Fruit fly (Drosophila melanogaster) whole organism, embryonic: Measurements from ENCODE around the gene Gk2.

Experiments used
- Abd-B ChIP-seq: fragments of 200-800 bp; sonication (Bioruptor generic); optimal IDR thresholded peaks from 2 replicates; lab custom pipeline; 2018; ENCODE audit warnings: missing biosample characterization, mild to moderate bottlenecking, missing genetic modification characterization, moderate library complexity
- Awh ChIP-seq: fragments of 200-800 bp; sonication (Bioruptor generic); IDR thresholded peaks from 2 replicates; pipeline ENCODE4, ENCODE4 v1.3.6; 2022; ENCODE audit warnings: missing biosample characterization, missing genetic modification characterization
- CG10274 ChIP-seq: fragments of 200-800 bp; sonication (Bioruptor generic); optimal IDR thresholded peaks from 3 replicates; lab custom pipeline; 2017; ENCODE audit warnings: missing biosample characterization, mild to moderate bottlenecking, missing genetic modification characterization
- CG10543 ChIP-seq: fragments of 200-800 bp; sonication (Bioruptor generic); optimal IDR thresholded peaks from 3 replicates; lab custom pipeline; 2017; ENCODE audit warnings: missing biosample characterization, mild to moderate bottlenecking, missing genetic modification characterization, moderate library complexity
- CG10565 ChIP-seq: fragments of 200-800 bp; sonication (Bioruptor generic); optimal IDR thresholded peaks from 3 replicates; lab custom pipeline; 2016; ENCODE audit warnings: missing biosample characterization, mild to moderate bottlenecking, missing genetic modification characterization
- CG10979 ChIP-seq: fragments of 200-800 bp; sonication (Bioruptor generic); optimal IDR thresholded peaks from 2 replicates; lab custom pipeline; 2018; ENCODE audit warnings: missing biosample characterization, mild to moderate bottlenecking, missing genetic modification characterization, moderate library complexity
- CG13287 ChIP-seq: fragments of 200-800 bp; sonication (Bioruptor generic); IDR thresholded peaks from 2 replicates; pipeline ENCODE4 v1.3.6; 2022; ENCODE audit warnings: missing biosample characterization, missing genetic modification characterization; ENCODE audit not compliant: partially characterized antibody
- CG14710 ChIP-seq: fragments of 200-800 bp; sonication (Bioruptor generic); optimal IDR thresholded peaks from 3 replicates; lab custom pipeline; 2019; ENCODE audit warnings: missing biosample characterization, mild to moderate bottlenecking, missing genetic modification characterization, moderate library complexity
- CG17359 ChIP-seq: fragments of 200-800 bp; sonication (Bioruptor generic); optimal IDR thresholded peaks from 3 replicates; lab custom pipeline; 2018; ENCODE audit warnings: missing biosample characterization, mild to moderate bottlenecking, missing genetic modification characterization, moderate library complexity
- CG17912 ChIP-seq: fragments of 200-800 bp; sonication (Bioruptor generic); optimal IDR thresholded peaks from 2 replicates; lab custom pipeline; 2018; ENCODE audit warnings: missing biosample characterization, mild to moderate bottlenecking, missing genetic modification characterization
- CG2116 ChIP-seq: fragments of 200-800 bp; sonication (Bioruptor generic); optimal IDR thresholded peaks from 3 replicates; lab custom pipeline; 2018; ENCODE audit warnings: missing biosample characterization, mild to moderate bottlenecking, missing genetic modification characterization
- CG2712 ChIP-seq: fragments of 200-800 bp; optimal IDR thresholded peaks from 3 replicates; lab custom pipeline; 2019; ENCODE audit warnings: missing biosample characterization, mild to moderate bottlenecking, missing genetic modification characterization, moderate library complexity
- CG2875 ChIP-seq: fragments of 200-800 bp; sonication (Bioruptor generic); optimal IDR thresholded peaks from 2 replicates; lab custom pipeline; 2017; ENCODE audit warnings: missing biosample characterization, mild to moderate bottlenecking, missing genetic modification characterization, missing genetic modification reagents
- CG2889 ChIP-seq: fragments of 200-800 bp; sonication (Bioruptor generic); IDR thresholded peaks from 3 replicates; pipeline ENCODE4 v1.3.6; 2022; ENCODE audit warnings: missing biosample characterization, missing genetic modification characterization
- CG31388 ChIP-seq: fragments of 200-800 bp; sonication (Bioruptor generic); optimal IDR thresholded peaks from 2 replicates; lab custom pipeline; 2016; ENCODE audit warnings: missing biosample characterization, missing genetic modification characterization
- CG32532 ChIP-seq: fragments of 200-800 bp; sonication (Bioruptor generic); IDR thresholded peaks from 2 replicates; pipeline ENCODE4 v1.3.6; 2022; ENCODE audit warnings: missing biosample characterization, missing genetic modification characterization
- CG34376 ChIP-seq: fragments of 200-800 bp; sonication (Bioruptor generic); optimal IDR thresholded peaks from 2 replicates; lab custom pipeline; 2018; ENCODE audit warnings: missing biosample characterization, mild to moderate bottlenecking, missing genetic modification characterization
- CG7839 ChIP-seq: fragments of 200-800 bp; sonication (Bioruptor generic); optimal IDR thresholded peaks from 3 replicates; lab custom pipeline; 2018; ENCODE audit warnings: missing biosample characterization, mild to moderate bottlenecking, missing genetic modification characterization, moderate library complexity
- CG8478 ChIP-seq: fragments of >200 bp; optimal IDR thresholded peaks from 2 replicates; lab custom pipeline; 2018
- CG9727 ChIP-seq: fragments of 200-800 bp; sonication (Bioruptor generic); optimal IDR thresholded peaks from 3 replicates; lab custom pipeline; 2017; ENCODE audit warnings: missing biosample characterization, mild to moderate bottlenecking, missing genetic modification characterization
- Dad ChIP-seq: fragments of 200-800 bp; sonication (Bioruptor generic); optimal IDR thresholded peaks from 3 replicates; lab custom pipeline; 2016; ENCODE audit warnings: missing biosample characterization, missing genetic modification characterization
- Dbx ChIP-seq: fragments of 200-800 bp; sonication (Bioruptor generic); IDR thresholded peaks from 3 replicates; pipeline ENCODE4 v1.3.6; 2022; ENCODE audit warnings: missing biosample characterization, missing genetic modification characterization
- Dip2 ChIP-seq: fragments of 200-800 bp; sonication (Bioruptor generic); IDR thresholded peaks from 2 replicates; pipeline ENCODE4 v1.3.6; 2022; ENCODE audit warnings: missing biosample characterization, missing genetic modification characterization
- Dip3 ChIP-seq: fragments of 200-800 bp; sonication (Bioruptor generic); optimal IDR thresholded peaks from 3 replicates; lab custom pipeline; 2016; ENCODE audit warnings: missing biosample characterization, missing genetic modification characterization
- Dref ChIP-seq: fragments of 200-800 bp; sonication (Bioruptor generic); IDR thresholded peaks from 2 replicates; pipeline ENCODE4 v1.3.6; 2022; ENCODE audit warnings: missing biosample characterization, missing genetic modification characterization
- Elba2 ChIP-seq: fragments of 200-800 bp; sonication (Bioruptor generic); optimal IDR thresholded peaks from 3 replicates; lab custom pipeline; 2016; ENCODE audit warnings: missing biosample characterization, missing genetic modification characterization
- GATAe ChIP-seq: fragments of 200-800 bp; sonication (Bioruptor generic); conservative IDR thresholded peaks from 2 replicates; pipeline ENCODE4 v1.3.6; 2022; ENCODE audit warnings: missing biosample characterization, missing genetic modification characterization
- Hey ChIP-seq: fragments of 200-800 bp; sonication (Bioruptor generic); optimal IDR thresholded peaks from 3 replicates; lab custom pipeline; 2018; ENCODE audit warnings: missing biosample characterization, mild to moderate bottlenecking, missing genetic modification characterization
- HmgZ ChIP-seq: fragments of 200-800 bp; sonication (Bioruptor generic); optimal IDR thresholded peaks from 2 replicates; lab custom pipeline; 2018; ENCODE audit warnings: missing biosample characterization, mild to moderate bottlenecking, missing genetic modification characterization
- Jarid2 ChIP-seq: fragments of 200-800 bp; sonication (Bioruptor generic); optimal IDR thresholded peaks from 3 replicates; lab custom pipeline; 2017; ENCODE audit warnings: mild to moderate bottlenecking, missing biosample characterization, missing genetic modification reagents, missing genetic modification characterization
- Pdp1 ChIP-seq, 2 experiments: fragments of 200-800 bp; sonication (Bioruptor generic); optimal IDR thresholded peaks; 3 replicates each; lab custom pipeline; 2016; ENCODE audit warnings: missing biosample characterization in 2 of 2, missing genetic modification characterization in 2 of 2, mild to moderate bottlenecking in 1 of 2, moderate library complexity in 1 of 2
- Sox102F ChIP-seq: fragments of 200-800 bp; sonication (Bioruptor generic); optimal IDR thresholded peaks from 2 replicates; lab custom pipeline; 2018; ENCODE audit warnings: missing biosample characterization, mild to moderate bottlenecking, missing genetic modification characterization, moderate library complexity
- al ChIP-seq: fragments of 200-800 bp; sonication (Bioruptor generic); IDR thresholded peaks from 2 replicates; pipeline ENCODE4 v1.3.6; 2022; ENCODE audit warnings: missing biosample characterization, missing genetic modification characterization
- ase ChIP-seq: fragments of 200-800 bp; sonication (Bioruptor generic); IDR thresholded peaks from 3 replicates; pipeline ENCODE4 v1.3.6; 2022; ENCODE audit warnings: missing biosample characterization, missing genetic modification characterization
- cg ChIP-seq: fragments of 200-800 bp; sonication (Bioruptor generic); optimal IDR thresholded peaks from 3 replicates; lab custom pipeline; 2019; ENCODE audit warnings: missing biosample characterization, mild to moderate bottlenecking, missing genetic modification characterization, moderate library complexity
- chn ChIP-seq: fragments of 200-800 bp; sonication (Bioruptor generic); optimal IDR thresholded peaks from 2 replicates; lab custom pipeline; 2016; ENCODE audit warnings: missing biosample characterization, missing genetic modification characterization
- ci ChIP-seq: fragments of 200-800 bp; sonication (Bioruptor generic); IDR thresholded peaks from 3 replicates; pipeline ENCODE4 v1.3.6; 2022; ENCODE audit warnings: missing biosample characterization, missing genetic modification characterization
- ems ChIP-seq: fragments of 200-800 bp; sonication (Bioruptor generic); optimal IDR thresholded peaks from 3 replicates; lab custom pipeline; 2016; ENCODE audit warnings: missing biosample characterization, missing genetic modification characterization
- exex ChIP-seq: fragments of 200-800 bp; sonication (Bioruptor generic); optimal IDR thresholded peaks from 4 replicates; lab custom pipeline; 2018; ENCODE audit warnings: missing biosample characterization, mild to moderate bottlenecking, missing genetic modification characterization, moderate library complexity
- grn ChIP-seq: fragments of 200-800 bp; sonication (Bioruptor generic); optimal IDR thresholded peaks from 3 replicates; lab custom pipeline; 2017; ENCODE audit warnings: missing biosample characterization, missing genetic modification characterization
- kay ChIP-seq: fragments of 200-800 bp; sonication (Bioruptor generic); optimal IDR thresholded peaks from 2 replicates; lab custom pipeline; 2016; ENCODE audit warnings: missing biosample characterization, missing genetic modification characterization
- lab ChIP-seq: fragments of 200-800 bp; sonication (Bioruptor generic); optimal IDR thresholded peaks from 3 replicates; lab custom pipeline; 2017; ENCODE audit warnings: missing biosample characterization, missing genetic modification characterization, mild to moderate bottlenecking, moderate library complexity, missing genetic modification reagents
- mirr ChIP-seq: fragments of 200-800 bp; sonication (Bioruptor generic); optimal IDR thresholded peaks from 3 replicates; lab custom pipeline; 2018; ENCODE audit warnings: missing biosample characterization, mild to moderate bottlenecking, missing genetic modification characterization
- mld ChIP-seq: fragments of 200-800 bp; sonication (Bioruptor generic); IDR thresholded peaks from 3 replicates; pipeline ENCODE4 v1.3.6; 2022; ENCODE audit warnings: missing biosample characterization, missing genetic modification characterization; ENCODE audit not compliant: partially characterized antibody
- sd ChIP-seq: fragments of 200-800 bp; sonication (Bioruptor generic); optimal IDR thresholded peaks from 3 replicates; lab custom pipeline; 2018; ENCODE audit warnings: missing biosample characterization, mild to moderate bottlenecking, missing genetic modification characterization, moderate library complexity
- sqz ChIP-seq: fragments of 200-800 bp; sonication (Bioruptor generic); optimal IDR thresholded peaks from 3 replicates; lab custom pipeline; 2018; ENCODE audit warnings: missing biosample characterization, mild to moderate bottlenecking, missing genetic modification characterization
- tx ChIP-seq: fragments of 200-800 bp; sonication (Bioruptor generic); optimal IDR thresholded peaks from 2 replicates; lab custom pipeline; 2016; ENCODE audit warnings: missing biosample characterization, missing genetic modification characterization
- wek ChIP-seq: fragments of 200-800 bp; sonication (Bioruptor generic); optimal IDR thresholded peaks from 3 replicates; lab custom pipeline; 2018; ENCODE audit warnings: missing biosample characterization, mild to moderate bottlenecking, missing genetic modification characterization, moderate library complexity
- yki ChIP-seq: fragments of >200 bp; optimal IDR thresholded peaks from 3 replicates; lab custom pipeline; 2018
- z ChIP-seq: fragments of 200-800 bp; sonication (Bioruptor generic); IDR thresholded peaks from 3 replicates; pipeline ENCODE4 v1.3.6; 2022; ENCODE audit warnings: missing biosample characterization, missing genetic modification characterization
- zfh1 ChIP-seq: fragments of 200-800 bp; sonication (Bioruptor generic); IDR thresholded peaks from 3 replicates; pipeline ENCODE4 v1.3.6; 2022; ENCODE audit warnings: missing biosample characterization, missing genetic modification characterization

Gene Gk2

DNA sequence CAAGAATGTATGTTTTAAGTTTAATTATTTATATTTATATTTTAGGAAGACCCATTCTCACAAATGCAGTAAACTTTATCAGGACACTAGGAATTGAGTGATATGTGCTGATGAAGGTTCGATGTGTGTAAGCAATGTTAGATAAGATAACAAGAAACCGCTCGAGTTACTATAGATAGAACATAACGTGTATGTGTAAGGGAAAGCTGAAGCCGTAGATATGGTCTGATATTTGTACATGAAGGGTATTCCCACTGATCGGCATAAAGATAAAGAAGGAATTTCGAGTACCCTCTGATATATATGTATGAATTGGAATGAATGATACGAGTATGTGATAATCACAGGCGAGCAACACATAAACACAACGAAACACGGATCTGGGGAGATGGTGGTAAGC lies 45.9 kb downstream of the Gk2 start:
- TF ChIP-seq Elba2 (GFP tag; lab: Kevin White, UChicago) = no peak
- TF ChIP-seq CG34376 = peak; percentile 82
- no peak for TF ChIP-seq CG2712 (tag; lab: Kevin White, UChicago)
- TF ChIP-seq z (GFP tag; lab: Robert Waterston, UW) = peak; percentile 13; the same call in 1 of the 3 replicates
- TF ChIP-seq mirr (GFP tag; lab: Kevin White, UChicago) = peak; percentile 72
- no peak for TF ChIP-seq CG14710 (tag; lab: Kevin White, UChicago)
- TF ChIP-seq Abd-B (GFP tag; lab: Kevin White, UChicago) = no peak
- no peak for TF ChIP-seq sqz (GFP tag; lab: Kevin White, UChicago)
- peak; percentile 98 for TF ChIP-seq grn
- no peak for TF ChIP-seq CG7839 (tag; lab: Kevin White, UChicago)
- TF ChIP-seq GATAe = peak; percentile 73
- TF ChIP-seq ems (GFP tag; lab: Kevin White, UChicago) = no peak
- no peak for TF ChIP-seq mld
- TF ChIP-seq CG10274 (GFP tag; lab: Kevin White, UChicago) = no peak
- peak; percentile 28 for TF ChIP-seq cg (GFP tag; lab: Kevin White, UChicago)
- no peak for TF ChIP-seq CG10565 (GFP tag; lab: Kevin White, UChicago)
- no peak for TF ChIP-seq Dip3 (GFP tag; lab: Kevin White, UChicago)
- TF ChIP-seq lab (GFP tag; lab: Kevin White, UChicago) = no peak
- peak; percentile 95 for TF ChIP-seq wek (GFP tag; lab: Kevin White, UChicago)
- no peak for TF ChIP-seq CG17359 (tag; lab: Kevin White, UChicago)
- no peak for TF ChIP-seq ci (GFP tag; lab: Robert Waterston, UW)
- TF ChIP-seq CG32532 = no peak
- no peak for TF ChIP-seq CG10979
- TF ChIP-seq sd (tag; lab: Kevin White, UChicago) = peak; percentile 99
- no peak for TF ChIP-seq Dad
- TF ChIP-seq exex (tag; lab: Kevin White, UChicago) = peak; percentile 68
- no peak for TF ChIP-seq al (GFP tag; lab: Robert Waterston, UW)
- TF ChIP-seq CG2875 (GFP tag; lab: Kevin White, UChicago) = no peak

DNA sequence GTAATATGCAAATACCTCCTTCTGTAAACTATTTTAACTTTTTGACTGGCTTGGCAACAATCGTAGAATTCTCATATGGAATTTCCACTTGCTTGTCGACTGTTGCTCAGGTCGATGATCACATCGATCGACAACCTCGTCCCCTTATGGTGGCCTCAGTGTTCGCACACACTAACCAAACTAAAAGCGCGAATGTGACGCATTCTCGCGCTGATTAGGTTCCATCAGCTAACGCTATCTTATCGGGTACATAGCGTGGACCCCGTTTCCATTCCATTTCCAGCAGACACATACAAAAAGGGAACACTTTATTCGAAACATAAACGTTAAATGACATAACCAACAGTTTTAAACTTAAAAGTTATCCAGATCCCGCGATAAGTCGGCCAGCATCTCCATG lies 51.1 kb downstream of the Gk2 start:
- TF ChIP-seq GATAe (peak; percentile 57), HmgZ (tag; lab: Kevin White, UChicago) (peak; percentile 18), Hey (peak; percentile 97), Abd-B (GFP tag; lab: Kevin White, UChicago) (no peak), CG31388 (GFP tag; lab: Kevin White, UChicago) (no peak), yki (lab: Kevin White, UChicago) (no peak), Dref (GFP tag; lab: Robert Waterston, UW) (no peak), Dbx (0 out of 3 replicates have a peak, but pooled peaks have one; percentile 8), zfh1 (GFP tag; lab: Robert Waterston, UW) (no peak), Jarid2 (GFP tag; lab: Kevin White, UChicago) (no peak), Dip2 (GFP tag; lab: Robert Waterston, UW) (no peak), CG8478 (lab: Kevin White, UChicago) (no peak), Awh (GFP tag; lab: Robert Waterston, UW) (no peak), grn (peak; percentile 3), tx (GFP tag; lab: Kevin White, UChicago) (no peak), ase (GFP tag; lab: Robert Waterston, UW) (no peak), CG9727 (GFP tag; lab: Kevin White, UChicago) (no peak), CG34376 (peak; percentile 65), CG17912 (GFP tag; lab: Kevin White, UChicago) (no peak), mirr (GFP tag; lab: Kevin White, UChicago) (peak; percentile 34), CG13287 (no peak), chn (GFP tag; lab: Kevin White, UChicago) (no peak), kay (GFP tag; lab: Kevin White, UChicago) (peak; percentile 28), CG10543 (GFP tag; lab: Kevin White, UChicago) (peak; percentile 55), Sox102F (no peak), CG2116 (GFP tag; lab: Kevin White, UChicago) (no peak), Pdp1 (GFP tag; optimal IDR thresholded peaks at IDR 0.05; lab: Kevin White, UChicago) (peak in 1 of 2 experiments; percentile 66), CG2889 (no peak)
